Worm (Caenorhabditis elegans) whole organism, L4 larva: ENCODE data around the gene C44B7.11.

Experiments
- ZK337.2 ChIP-seq: fragments of 200-800 bp; sonication (Bioruptor generic); IDR thresholded peaks from 2 replicates; pipeline ENCODE4 v1.3.6; 2022; ENCODE audit warnings: missing genetic modification reagents, missing genetic modification characterization, missing compliant biosample characterization
- aha-1 ChIP-seq: fragments of 150-350 bp; peaks from one replicate; lab custom pipeline; 2014; ENCODE audit warnings: missing biosample characterization, missing genetic modification characterization
- aly-2 ChIP-seq: sonication (generic microtip); optimal IDR thresholded peaks from 2 replicates; lab custom pipeline; 2018; ENCODE audit warnings: missing biosample characterization, missing genetic modification characterization
- attf-4 ChIP-seq: sonication (generic microtip); optimal IDR thresholded peaks from 3 replicates; lab custom pipeline; 2017; ENCODE audit warnings: missing biosample characterization, missing genetic modification characterization
- ceh-28 ChIP-seq: fragments of 150-350 bp; optimal IDR thresholded peaks from 2 replicates; lab custom pipeline; 2014; ENCODE audit warnings: missing biosample characterization, missing genetic modification reagents, missing genetic modification characterization
- ces-1 ChIP-seq: fragments of 150-350 bp; sonication (generic microtip); optimal IDR thresholded peaks from 4 replicates; lab custom pipeline; 2014; ENCODE audit warnings: missing biosample characterization, missing genetic modification reagents, missing genetic modification characterization
- daf-16 ChIP-seq, 3 experiments: sonication (generic microtip); optimal IDR thresholded peaks; 2 replicates each; lab custom pipeline; 2016 to 2017; ENCODE audit warnings: missing genetic modification characterization in 3 of 3, missing genetic modification reagents in 3 of 3, mild to moderate bottlenecking in 2 of 3, missing compliant biosample characterization in 2 of 3, missing biosample characterization in 1 of 3, moderate library complexity in 1 of 3
- dve-1 ChIP-seq: sonication (generic microtip); optimal IDR thresholded peaks from 2 replicates; lab custom pipeline; 2017; ENCODE audit warnings: antibody characterized with exemption, mild to moderate bottlenecking, missing genetic modification characterization, missing compliant biosample characterization; ENCODE audit not compliant: insufficient read depth
- hlh-30 ChIP-seq: sonication (generic microtip); optimal IDR thresholded peaks from 2 replicates; lab custom pipeline; 2017; ENCODE audit warnings: antibody characterized with exemption, mild to moderate bottlenecking, missing genetic modification characterization, missing compliant biosample characterization; ENCODE audit not compliant: insufficient read depth
- lin-1 ChIP-seq: fragments of 200-800 bp; sonication (Bioruptor generic); IDR thresholded peaks from 2 replicates; pipeline ENCODE4 v1.3.6; 2022; ENCODE audit warnings: missing genetic modification reagents, missing genetic modification characterization, missing compliant biosample characterization
- lir-3 ChIP-seq: sonication (generic microtip); optimal IDR thresholded peaks from 2 replicates; lab custom pipeline; 2016; ENCODE audit warnings: mild to moderate bottlenecking, missing genetic modification characterization, missing compliant biosample characterization
- lsy-2 ChIP-seq, 2 experiments: fragments of 150-350 bp in 1 of 2; sonication (generic microtip) in 1 of 2; optimal IDR thresholded peaks; 2 replicates each; lab custom pipeline; 2014 to 2017; ENCODE audit warnings: missing biosample characterization in 2 of 2, missing genetic modification characterization in 2 of 2
- mdl-1 ChIP-seq, 2 experiments: fragments of 150-350 bp in 1 of 2; sonication (generic microtip) in 1 of 2; optimal IDR thresholded peaks; 2 replicates each; lab custom pipeline; 2014 to 2017; ENCODE audit warnings: missing biosample characterization in 2 of 2, missing genetic modification characterization in 2 of 2
- mes-2 ChIP-seq: sonication (generic microtip); optimal IDR thresholded peaks from 2 replicates; lab custom pipeline; 2016; ENCODE audit warnings: missing genotype, mild to moderate bottlenecking, missing genetic modification characterization, missing compliant biosample characterization; ENCODE audit not compliant: poor library complexity, severe bottlenecking
- nhr-11 ChIP-seq: fragments of 150-350 bp; optimal IDR thresholded peaks from 2 replicates; lab custom pipeline; 2014; ENCODE audit warnings: missing biosample characterization, missing genetic modification characterization
- nhr-237 ChIP-seq: sonication (generic microtip); optimal IDR thresholded peaks from 2 replicates; lab custom pipeline; 2017; ENCODE audit warnings: missing biosample characterization, missing genetic modification characterization
- nhr-28 ChIP-seq: fragments of 150-350 bp; optimal IDR thresholded peaks from 2 replicates; lab custom pipeline; 2014; ENCODE audit warnings: missing biosample characterization, missing genetic modification characterization
- nhr-77 ChIP-seq: fragments of 150-350 bp; optimal IDR thresholded peaks from 2 replicates; lab custom pipeline; 2014; ENCODE audit warnings: missing biosample characterization, missing genetic modification characterization
- saeg-2 ChIP-seq: fragments of 200-800 bp; sonication (Bioruptor generic); IDR thresholded peaks from 2 replicates; pipeline ENCODE4 v1.3.6; 2022; ENCODE audit warnings: missing genetic modification reagents, missing genetic modification characterization, missing compliant biosample characterization
- sdz-12 ChIP-seq: fragments of 200-800 bp; sonication (Bioruptor generic); optimal IDR thresholded peaks from 2 replicates; lab custom pipeline; 2018; ENCODE audit warnings: mild to moderate bottlenecking, missing genetic modification characterization, missing compliant biosample characterization
- set-16 ChIP-seq: fragments of 200-800 bp; sonication (Bioruptor generic); IDR thresholded peaks from 2 replicates; pipeline ENCODE4 v1.3.6; 2022; ENCODE audit warnings: missing genetic modification reagents, missing genetic modification characterization, missing compliant biosample characterization
- tag-97 ChIP-seq: fragments of 200-800 bp; sonication (Bioruptor generic); IDR thresholded peaks from 2 replicates; pipeline ENCODE4 v1.3.6; 2022; ENCODE audit warnings: missing genetic modification characterization, missing compliant biosample characterization
- tra-1 ChIP-seq: fragments of 200-800 bp; sonication (Bioruptor generic); IDR thresholded peaks from 2 replicates; pipeline ENCODE4 v1.3.6; 2022; ENCODE audit warnings: missing genetic modification reagents, missing genetic modification characterization, missing compliant biosample characterization
- unc-39 ChIP-seq: sonication (generic microtip); optimal IDR thresholded peaks from 2 replicates; lab custom pipeline; 2017; ENCODE audit warnings: missing biosample characterization, missing genetic modification characterization
- unc-62 ChIP-seq, 3 experiments: fragments of 150-350 bp in 1 of 3; sonication (generic microtip); optimal IDR thresholded peaks in 2 of 3; peaks in 1 of 3; 1 replicate in 1 of 3; 2 replicates in 2 of 3; lab custom pipeline; 2014 to 2017; ENCODE audit warnings: missing biosample characterization in 3 of 3, missing genetic modification characterization in 3 of 3, missing genetic modification reagents in 3 of 3, missing genotype in 1 of 3
- zip-11 ChIP-seq: fragments of 200-800 bp; sonication (Bioruptor generic); IDR thresholded peaks from 2 replicates; pipeline ENCODE4 v1.3.6; 2022; ENCODE audit warnings: missing genetic modification characterization, missing compliant biosample characterization

C44B7.11 gene

ce11 chrII:6846723-6847122 lies 50.6 kb downstream of the C44B7.11 start:
- peak; percentile 7 for TF ChIP-seq hlh-30 (tag; lab: Kevin White, UChicago)
- no peak for TF ChIP-seq unc-62 (GFP tag; optimal IDR thresholded peaks at IDR 0.05 in 1 of 2; lab: Kevin White, UChicago)
- TF ChIP-seq unc-62 (tag; optimal IDR thresholded peaks at IDR 0.05; lab: Kevin White, UChicago) = no peak
- TF ChIP-seq set-16 (GFP tag; lab: Robert Waterston, UW) = peak; percentile 86
- TF ChIP-seq, all 104 proteins: peak for 2

ce11 chrII:6845006-6845459 lies 52.3 kb downstream of the C44B7.11 start:
- TF ChIP-seq mdl-1 (tag; optimal IDR thresholded peaks at IDR 0.05; lab: Kevin White, UChicago) = peak in 1 of 2 experiments; percentile 38
- TF ChIP-seq attf-4 (tag; lab: Kevin White, UChicago) = no peak
- TF ChIP-seq daf-16 (GFP tag; optimal IDR thresholded peaks at IDR 0.05; lab: Kevin White, UChicago) = no peak
- peak; percentile 8 for TF ChIP-seq daf-16 (tag; optimal IDR thresholded peaks at IDR 0.05; lab: Kevin White, UChicago)
- TF ChIP-seq nhr-28 = peak; percentile 53
- no peak for TF ChIP-seq lir-3 (tag; lab: Kevin White, UChicago)
- no peak for TF ChIP-seq zip-11 (GFP tag; lab: Robert Waterston, UW)
- no peak for TF ChIP-seq nhr-11 (tag; lab: Kevin White, UChicago)
- TF ChIP-seq unc-39 (tag; lab: Kevin White, UChicago) = no peak
- peak; percentile 48 for TF ChIP-seq dve-1 (tag; lab: Kevin White, UChicago)

ce11 chrII:6844227-6845005 lies 52.9 kb downstream of the C44B7.11 start:
- TF ChIP-seq dve-1 (tag; lab: Kevin White, UChicago) (peak; percentile 36), nhr-77 (tag; lab: Kevin White, UChicago) (no peak), tag-97 (GFP tag; lab: Robert Waterston, UW) (no peak), sdz-12 (GFP tag; lab: Kevin White, UChicago) (no peak), hlh-30 (tag; lab: Kevin White, UChicago) (peak; percentile 47), ces-1 (peak; percentile 42), lin-1 (GFP tag; lab: Robert Waterston, UW) (no peak), saeg-2 (GFP tag; lab: Robert Waterston, UW) (no peak), ceh-28 (tag; lab: Kevin White, UChicago) (peak; percentile 48), lsy-2 (tag; optimal IDR thresholded peaks at IDR 0.05; lab: Kevin White, UChicago) (peak in 1 of 2 experiments; percentile 18), nhr-237 (tag; lab: Kevin White, UChicago) (no peak), mes-2 (tag; lab: Kevin White, UChicago) (peak; percentile 45), ZK337.2 (no peak), tra-1 (GFP tag; lab: Robert Waterston, UW) (no peak), aha-1 (peak; percentile 12), aly-2 (no peak), unc-62 (GFP tag; optimal IDR thresholded peaks at IDR 0.05 in 1 of 2; lab: Kevin White, UChicago) (peak in 1 of 2 experiments; percentile 84), unc-62 (tag; optimal IDR thresholded peaks at IDR 0.05; lab: Kevin White, UChicago) (no peak), unc-39 (tag; lab: Kevin White, UChicago) (no peak)
